Worm (Caenorhabditis elegans) whole organism, early embryonic: Measurements from ENCODE around the gene mrp-6.

Source experiments
- flt-1 ChIP-seq: fragments of 200-800 bp; sonication (Bioruptor generic); IDR thresholded peaks from 2 replicates; pipeline ENCODE4 v1.3.6; 2022; ENCODE audit warnings: missing genetic modification characterization, missing compliant biosample characterization
- pes-1 ChIP-seq: fragments of 200-800 bp; sonication (Bioruptor generic); IDR thresholded peaks from 2 replicates; pipeline ENCODE4 v1.3.6; 2022; ENCODE audit warnings: missing genetic modification reagents, missing genetic modification characterization, missing compliant biosample characterization
- scrt-1 ChIP-seq: fragments of 200-800 bp; sonication (Bioruptor generic); IDR thresholded peaks from 2 replicates; pipeline ENCODE4 v1.3.6; 2022; ENCODE audit warnings: missing genetic modification characterization, missing compliant biosample characterization
- sea-1 ChIP-seq: fragments of 200-800 bp; sonication (Bioruptor generic); conservative IDR thresholded peaks from 2 replicates; pipeline ENCODE4 v1.3.6; 2022; ENCODE audit warnings: missing genetic modification characterization, missing compliant biosample characterization

DNA sequence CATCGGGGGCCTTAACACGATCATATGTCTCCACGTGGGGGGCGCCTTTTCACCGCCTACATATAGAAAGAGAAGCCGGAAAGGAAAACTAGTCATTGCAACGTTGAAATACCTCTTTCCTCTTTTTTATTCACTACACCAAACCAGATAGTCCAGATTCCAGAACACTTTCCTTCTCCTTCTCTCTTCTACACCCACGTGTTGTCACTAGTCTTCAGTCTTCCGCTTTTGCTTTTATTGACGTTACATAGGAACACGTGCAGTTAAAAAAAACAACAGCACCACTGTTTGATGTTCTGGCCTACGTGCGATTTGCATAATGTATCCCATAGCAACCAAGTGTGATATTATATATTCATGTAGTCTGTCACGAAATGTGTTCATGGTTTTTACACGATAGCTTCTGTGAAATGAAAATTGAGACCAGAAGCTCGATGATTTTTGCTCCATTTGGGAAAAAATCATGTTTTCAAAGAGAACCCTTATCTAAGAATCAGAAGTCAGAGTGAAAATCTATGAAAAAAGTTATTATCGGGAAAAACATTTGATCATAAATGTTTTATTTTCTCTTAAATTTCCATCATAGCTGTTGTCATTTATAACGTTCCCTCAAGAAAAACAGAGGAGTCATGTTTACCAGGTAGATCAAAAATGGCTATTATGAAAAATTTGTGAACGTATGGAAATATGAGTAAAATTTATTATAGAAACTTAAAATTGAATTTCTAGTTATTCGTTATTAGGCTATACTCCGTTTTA lies 43.1 kb downstream of the mrp-6 start:
- TF ChIP-seq flt-1 (GFP tag; lab: Robert Waterston, UW): no peak
- no peak for TF ChIP-seq scrt-1
- TF ChIP-seq pes-1 (GFP tag; lab: Robert Waterston, UW): no peak
- TF ChIP-seq sea-1 (GFP tag; lab: Robert Waterston, UW): no peak
